Worm (Caenorhabditis elegans) whole organism, young adult: Measurements from ENCODE around the gene ent-4.

ENCODE experiments used
- B0019.2 ChIP-seq: fragments of 200-800 bp; sonication (Bioruptor generic); conservative IDR thresholded peaks from 2 replicates; pipeline ENCODE4 v1.3.6; 2022; ENCODE audit warnings: missing genetic modification reagents, missing genetic modification characterization, missing compliant biosample characterization
- C17E4.6 ChIP-seq: fragments of 200-800 bp; sonication (Bioruptor generic); IDR thresholded peaks from 2 replicates; pipeline ENCODE4 v1.3.6; 2022; ENCODE audit warnings: missing genetic modification reagents, missing genetic modification characterization, missing compliant biosample characterization
- D2030.7 ChIP-seq: fragments of 200-800 bp; sonication (Bioruptor generic); IDR thresholded peaks from 2 replicates; pipeline ENCODE4 v1.3.6; 2022; ENCODE audit warnings: missing genetic modification reagents, missing genetic modification characterization, missing compliant biosample characterization
- F10E7.11 ChIP-seq: sonication (generic microtip); optimal IDR thresholded peaks from 2 replicates; lab custom pipeline; 2017; ENCODE audit warnings: mild to moderate bottlenecking, missing genetic modification characterization, moderate library complexity, missing compliant biosample characterization
- F23B12.7 ChIP-seq: sonication (generic microtip); optimal IDR thresholded peaks from 2 replicates; lab custom pipeline; 2017; ENCODE audit warnings: missing genetic modification characterization, mild to moderate bottlenecking, missing compliant biosample characterization, antibody characterized with exemption, moderate library complexity; ENCODE audit not compliant: insufficient read depth
- F55B11.4 ChIP-seq: sonication (generic microtip); optimal IDR thresholded peaks from 2 replicates; lab custom pipeline; 2016; ENCODE audit warnings: missing compliant biosample characterization, missing genetic modification characterization, borderline replicate concordance; ENCODE audit not compliant: insufficient read depth
- F57A8.1 ChIP-seq: fragments of 200-800 bp; sonication (Bioruptor generic); optimal IDR thresholded peaks from 2 replicates; lab custom pipeline; 2018; ENCODE audit warnings: mild to moderate bottlenecking, missing genetic modification characterization, moderate library complexity, missing compliant biosample characterization
- T07F8.4 ChIP-seq: sonication (generic microtip); optimal IDR thresholded peaks from 2 replicates; lab custom pipeline; 2016; ENCODE audit warnings: mild to moderate bottlenecking, missing genetic modification characterization, moderate library complexity, missing compliant biosample characterization
- Y95B8A.8 ChIP-seq: fragments of 200-800 bp; sonication (Bioruptor generic); IDR thresholded peaks from 2 replicates; pipeline ENCODE4 v1.3.6; 2022; ENCODE audit warnings: missing genetic modification reagents, missing genetic modification characterization, missing compliant biosample characterization
- aptf-2 ChIP-seq: fragments of 200-800 bp; sonication (Bioruptor generic); conservative IDR thresholded peaks from 2 replicates; pipeline ENCODE4 v1.3.6; 2022; ENCODE audit warnings: missing genetic modification reagents, missing genetic modification characterization, missing compliant biosample characterization
- aptf-3 ChIP-seq: fragments of 200-800 bp; sonication (Bioruptor generic); IDR thresholded peaks from 2 replicates; pipeline ENCODE4 v1.3.6; 2022; ENCODE audit warnings: missing genetic modification characterization, missing compliant biosample characterization
- atf-7 ChIP-seq: sonication (generic microtip); optimal IDR thresholded peaks from 2 replicates; lab custom pipeline; 2017; ENCODE audit warnings: mild to moderate bottlenecking, missing genetic modification characterization, missing compliant biosample characterization
- cebp-1 ChIP-seq, 2 experiments: fragments of 200-800 bp in 1 of 2; sonication (Bioruptor generic) in 1 of 2; sonication (generic microtip) in 1 of 2; IDR thresholded peaks in 1 of 2; optimal IDR thresholded peaks in 1 of 2; 2 replicates each; pipeline versions ENCODE4 v1.3.6 to Lab custom; 2017 to 2022; ENCODE audit warnings: missing compliant biosample characterization in 2 of 2, missing genetic modification characterization in 2 of 2, mild to moderate bottlenecking in 1 of 2, missing genetic modification reagents in 1 of 2, moderate library complexity in 1 of 2
- cebp-2 ChIP-seq: fragments of 200-800 bp; sonication (Bioruptor generic); IDR thresholded peaks from 2 replicates; pipeline ENCODE4 v1.3.6; 2022; ENCODE audit warnings: missing genetic modification characterization, missing compliant biosample characterization
- ceh-27 ChIP-seq: fragments of 200-800 bp; sonication (Bioruptor generic); optimal IDR thresholded peaks from 2 replicates; lab custom pipeline; 2018; ENCODE audit warnings: mild to moderate bottlenecking, missing genetic modification characterization, moderate library complexity, missing compliant biosample characterization
- ceh-40 ChIP-seq: fragments of 200-800 bp; sonication (Bioruptor generic); IDR thresholded peaks from 2 replicates; pipeline ENCODE4 v1.3.6; 2022; ENCODE audit warnings: missing genetic modification characterization, missing compliant biosample characterization
- dox-1 ChIP-seq: fragments of 200-800 bp; sonication (Bioruptor generic); IDR thresholded peaks from 2 replicates; pipeline ENCODE4 v1.3.6; 2022; ENCODE audit warnings: missing genetic modification reagents, missing genetic modification characterization, missing compliant biosample characterization
- dpl-1 ChIP-seq: fragments of 150-350 bp; optimal IDR thresholded peaks from 2 replicates; lab custom pipeline; 2014; ENCODE audit warnings: missing biosample characterization, missing genetic modification reagents, missing genetic modification characterization
- egl-44 ChIP-seq: fragments of 200-800 bp; sonication (Bioruptor generic); IDR thresholded peaks from 2 replicates; pipeline ENCODE4 v1.3.6; 2022; ENCODE audit warnings: missing genetic modification reagents, missing genetic modification characterization, missing compliant biosample characterization
- him-1 ChIP-seq: sonication (generic microtip); optimal IDR thresholded peaks from 2 replicates; lab custom pipeline; 2016; ENCODE audit warnings: missing genotype, missing genetic modification reagents, missing genetic modification characterization, missing compliant biosample characterization
- hlh-12 ChIP-seq: sonication (generic microtip); optimal IDR thresholded peaks from 2 replicates; lab custom pipeline; 2016; ENCODE audit warnings: missing genetic modification characterization, missing compliant biosample characterization
- hmg-1.2 ChIP-seq: fragments of 200-800 bp; sonication (Bioruptor generic); IDR thresholded peaks from 2 replicates; pipeline ENCODE4 v1.3.6; 2022; ENCODE audit warnings: missing genetic modification reagents, missing genetic modification characterization, missing compliant biosample characterization
- hrde-1 ChIP-seq: sonication (generic microtip); optimal IDR thresholded peaks from 2 replicates; lab custom pipeline; 2016; ENCODE audit warnings: missing genetic modification characterization, mild to moderate bottlenecking, missing compliant biosample characterization, moderate library complexity, missing genotype, missing genetic modification reagents, borderline replicate concordance
- let-526 ChIP-seq: fragments of 200-800 bp; sonication (Bioruptor generic); IDR thresholded peaks from 2 replicates; pipeline ENCODE4 v1.3.6; 2022; ENCODE audit warnings: missing genetic modification reagents, missing genetic modification characterization, missing compliant biosample characterization
- let-607 ChIP-seq, 2 experiments: fragments of 200-800 bp in 1 of 2; sonication (Bioruptor generic) in 1 of 2; sonication (generic microtip) in 1 of 2; optimal IDR thresholded peaks; 2 replicates each; lab custom pipeline; 2016 to 2018; ENCODE audit warnings: mild to moderate bottlenecking in 2 of 2, missing compliant biosample characterization in 2 of 2, missing genetic modification characterization in 2 of 2, moderate library complexity in 2 of 2, missing genotype in 1 of 2
- lin-35 ChIP-seq, 3 experiments: fragments of 150-350 bp in 2 of 3; sonication (generic microtip) in 1 of 3; optimal IDR thresholded peaks; 2 replicates each; lab custom pipeline; 2014 to 2018; ENCODE audit warnings: missing biosample characterization in 3 of 3, missing genetic modification characterization in 3 of 3, missing genetic modification reagents in 3 of 3
- lir-1 ChIP-seq: fragments of 200-800 bp; sonication (Bioruptor generic); conservative IDR thresholded peaks from 2 replicates; pipeline ENCODE4 v1.3.6; 2022; ENCODE audit warnings: missing genetic modification reagents, missing genetic modification characterization, missing compliant biosample characterization
- lsl-1 ChIP-seq: fragments of 200-800 bp; sonication (Bioruptor generic); optimal IDR thresholded peaks from 2 replicates; lab custom pipeline; 2018; ENCODE audit warnings: mild to moderate bottlenecking, missing genetic modification characterization, moderate library complexity, missing compliant biosample characterization
- lsy-27 ChIP-seq: sonication (generic microtip); optimal IDR thresholded peaks from 2 replicates; lab custom pipeline; 2017; ENCODE audit warnings: missing genetic modification characterization, mild to moderate bottlenecking, missing compliant biosample characterization, antibody characterized with exemption, missing genotype, borderline replicate concordance; ENCODE audit not compliant: insufficient read depth
- madf-3 ChIP-seq: fragments of 200-800 bp; sonication (Bioruptor generic); IDR thresholded peaks from 2 replicates; pipeline ENCODE4 v1.3.6; 2022; ENCODE audit warnings: missing genetic modification reagents, missing genetic modification characterization, missing compliant biosample characterization
- nhr-90 ChIP-seq: sonication (generic microtip); optimal IDR thresholded peaks from 2 replicates; lab custom pipeline; 2016; ENCODE audit warnings: missing genotype, mild to moderate bottlenecking, missing genetic modification characterization, missing compliant biosample characterization
- rcor-1 ChIP-seq: fragments of 200-800 bp; sonication (Bioruptor generic); IDR thresholded peaks from 2 replicates; pipeline ENCODE4 v1.3.6; 2022; ENCODE audit warnings: missing genetic modification reagents, missing genetic modification characterization, missing compliant biosample characterization
- snpc-4 ChIP-seq, 5 experiments: fragments of 150-350 bp in 1 of 5; sonication (generic microtip) in 4 of 5; optimal IDR thresholded peaks; 2 replicates each; lab custom pipeline; 2014 to 2018; ENCODE audit warnings: missing genetic modification characterization in 5 of 5, missing biosample characterization in 3 of 5, antibody characterized with exemption in 2 of 5, mild to moderate bottlenecking in 2 of 5, missing compliant biosample characterization in 2 of 5, missing genotype in 2 of 5, moderate library complexity in 2 of 5, missing genetic modification reagents in 1 of 5
- tbp1 ChIP-seq: fragments of 200-800 bp; sonication (Bioruptor generic); optimal IDR thresholded peaks from 2 replicates; lab custom pipeline; 2018; ENCODE audit warnings: mild to moderate bottlenecking, missing genetic modification characterization, missing compliant biosample characterization
- zim-3 ChIP-seq: sonication (generic microtip); optimal IDR thresholded peaks from 2 replicates; lab custom pipeline; 2017; ENCODE audit warnings: mild to moderate bottlenecking, missing genetic modification characterization, moderate library complexity, missing compliant biosample characterization
- ztf-28 ChIP-seq: fragments of 200-800 bp; sonication (Bioruptor generic); IDR thresholded peaks from 2 replicates; pipeline ENCODE4 v1.3.6; 2022; ENCODE audit warnings: missing genetic modification reagents, missing genetic modification characterization, missing compliant biosample characterization

Gene ent-4

DNA sequence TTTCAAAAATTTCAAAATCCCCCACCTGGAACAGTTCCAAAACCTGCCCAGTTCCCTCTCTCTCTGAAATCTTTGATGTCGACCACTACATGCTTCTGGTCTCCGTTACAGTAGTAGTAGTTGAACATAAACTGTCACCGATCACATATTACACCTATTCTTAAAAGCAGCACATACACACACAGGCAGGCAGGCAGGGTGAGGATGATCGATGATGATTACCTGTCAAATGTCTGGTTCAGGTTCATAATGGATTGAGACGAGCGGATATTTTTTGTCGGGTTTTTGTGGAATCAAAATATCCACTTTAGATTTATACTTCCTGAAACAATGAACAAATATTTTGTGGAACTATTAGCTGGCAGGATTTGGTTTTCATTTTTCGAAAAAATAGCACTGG lies 32.8 kb upstream of the ent-4 start:
- no peak for TF ChIP-seq dox-1
- TF ChIP-seq F57A8.1 (GFP tag; lab: Kevin White, UChicago) = no peak
- no peak for TF ChIP-seq hrde-1 (tag; lab: Kevin White, UChicago)
- TF ChIP-seq hlh-12 (tag; lab: Kevin White, UChicago) = no peak
- TF ChIP-seq, all 124 proteins: peak for 0

DNA sequence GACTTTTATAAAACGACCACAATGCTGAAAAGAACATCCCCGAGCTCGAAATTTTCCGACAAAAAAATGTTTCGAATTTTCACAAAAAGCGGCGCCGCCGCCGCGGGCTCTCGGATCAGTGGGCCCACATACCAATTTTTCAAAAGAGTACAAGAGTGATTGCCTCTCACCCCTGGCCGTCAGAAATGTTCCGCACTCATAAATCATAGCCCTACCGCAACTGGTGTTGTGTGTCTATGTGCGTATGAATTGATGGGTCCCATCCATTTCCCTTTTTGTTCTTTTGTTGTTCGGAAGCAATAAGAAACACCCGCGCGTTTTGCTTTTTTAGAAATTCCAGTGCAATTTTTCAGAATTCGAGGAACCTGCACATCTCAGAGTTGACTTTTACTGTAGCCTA lies 32.1 kb upstream of the ent-4 start:
- no peak for TF ChIP-seq lin-35 (GFP tag; optimal IDR thresholded peaks at IDR 0.05; lab: Kevin White, UChicago)
- TF ChIP-seq cebp-2 (GFP tag; lab: Robert Waterston, UW) = 0 out of 2 replicates have a peak, but pooled peaks have one; percentile 12
- TF ChIP-seq cebp-1 (GFP tag; IDR thresholded peaks at IDR 0.05; lab: Robert Waterston, UW) = no peak
- no peak for TF ChIP-seq cebp-1 (tag; optimal IDR thresholded peaks at IDR 0.05; lab: Kevin White, UChicago)
- TF ChIP-seq B0019.2 = no peak
- no peak for TF ChIP-seq zim-3 (tag; lab: Kevin White, UChicago)
- TF ChIP-seq F10E7.11 (tag; lab: Kevin White, UChicago) = no peak

DNA sequence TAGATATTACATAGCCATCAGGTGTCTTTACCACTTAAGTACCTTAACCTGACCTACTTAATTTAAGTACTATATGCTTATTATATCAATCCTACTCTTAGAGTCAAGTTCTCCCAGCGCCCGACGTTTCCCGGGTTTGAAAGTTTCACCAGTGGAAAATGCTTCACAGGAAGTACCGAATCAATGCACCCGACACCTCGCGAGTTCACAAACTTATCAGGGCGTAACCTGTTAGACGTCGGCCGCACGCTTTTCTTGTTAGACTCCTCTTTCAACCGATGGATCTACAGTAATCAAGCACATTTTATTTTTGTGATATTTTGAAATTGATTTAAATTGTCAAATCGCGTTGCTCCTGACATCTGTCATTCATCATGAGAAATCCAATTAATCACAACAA lies 31.4 kb upstream of the ent-4 start:
- TF ChIP-seq egl-44 (GFP tag; lab: Robert Waterston, UW) (no peak), lsy-27 (tag; lab: Kevin White, UChicago) (no peak), snpc-4 (GFP tag; optimal IDR thresholded peaks at IDR 0.05; lab: Kevin White, UChicago) (no peak), snpc-4 (tag; optimal IDR thresholded peaks at IDR 0.05; lab: Kevin White, UChicago) (peak in 2 of 4 experiments; percentile 54 to 67)

DNA sequence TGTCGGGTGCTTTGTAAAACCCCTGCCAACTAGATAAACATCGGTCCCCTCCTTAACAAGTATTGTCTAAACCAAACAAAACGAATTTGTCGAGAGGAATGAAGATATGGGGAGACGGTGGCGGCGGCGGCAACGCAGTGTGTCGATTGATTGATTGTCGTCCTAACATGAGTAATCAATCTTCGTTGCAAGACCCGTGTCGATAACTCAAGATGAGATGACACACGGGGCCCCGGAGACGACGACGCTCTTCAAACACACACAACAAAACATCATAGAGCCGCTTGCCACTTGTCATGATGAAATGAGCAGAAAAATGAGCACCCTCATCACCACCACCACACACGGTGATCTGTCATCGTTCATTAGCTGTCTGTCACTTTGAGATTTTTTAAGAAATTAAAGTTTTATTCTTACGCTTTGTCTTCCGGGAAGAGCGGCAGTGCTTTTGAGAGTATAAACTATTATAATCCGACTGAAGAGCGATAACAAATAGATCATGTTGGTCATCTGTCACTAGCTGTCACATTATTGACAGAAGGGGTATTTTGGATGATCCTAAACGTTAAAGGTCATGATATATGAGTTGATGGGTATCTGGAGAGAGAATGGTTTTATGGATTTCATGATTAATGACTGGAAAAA lies 30.9 kb upstream of the ent-4 start:
- TF ChIP-seq snpc-4 (GFP tag; optimal IDR thresholded peaks at IDR 0.05; lab: Kevin White, UChicago) (no peak), snpc-4 (tag; optimal IDR thresholded peaks at IDR 0.05; lab: Kevin White, UChicago) (peak in 1 of 4 experiments; percentile 8), C17E4.6 (GFP tag; lab: Robert Waterston, UW) (no peak)

DNA sequence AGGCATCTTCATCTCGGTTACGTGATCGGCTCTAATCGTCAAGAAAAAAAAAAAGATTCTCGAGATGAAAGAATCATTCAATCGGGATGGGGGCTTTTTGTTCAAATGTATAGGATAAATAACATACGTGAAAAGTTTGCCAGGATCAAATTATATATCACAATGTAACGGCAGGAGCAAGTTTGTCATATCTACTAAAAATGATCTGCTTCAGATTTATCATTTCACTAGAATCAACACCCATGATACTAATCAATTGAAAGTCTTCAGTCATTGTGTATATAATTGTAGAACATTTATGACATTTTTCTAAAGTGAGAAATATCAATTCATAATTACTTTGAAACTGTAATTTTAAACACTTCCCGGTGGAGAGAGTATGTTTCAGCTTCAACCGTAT lies 29.8 kb upstream of the ent-4 start:
- TF ChIP-seq lir-1 (no peak), aptf-2 (GFP tag; lab: Robert Waterston, UW) (no peak), Y95B8A.8 (no peak), rcor-1 (GFP tag; lab: Robert Waterston, UW) (no peak), T07F8.4 (tag; lab: Kevin White, UChicago) (no peak), lsy-27 (tag; lab: Kevin White, UChicago) (no peak), D2030.7 (GFP tag; lab: Robert Waterston, UW) (no peak), cebp-2 (GFP tag; lab: Robert Waterston, UW) (no peak), dpl-1 (GFP tag; lab: Kevin White, UChicago) (no peak), nhr-90 (tag; lab: Kevin White, UChicago) (no peak), ceh-40 (GFP tag; lab: Robert Waterston, UW) (no peak), let-526 (GFP tag; lab: Robert Waterston, UW) (no peak)

DNA sequence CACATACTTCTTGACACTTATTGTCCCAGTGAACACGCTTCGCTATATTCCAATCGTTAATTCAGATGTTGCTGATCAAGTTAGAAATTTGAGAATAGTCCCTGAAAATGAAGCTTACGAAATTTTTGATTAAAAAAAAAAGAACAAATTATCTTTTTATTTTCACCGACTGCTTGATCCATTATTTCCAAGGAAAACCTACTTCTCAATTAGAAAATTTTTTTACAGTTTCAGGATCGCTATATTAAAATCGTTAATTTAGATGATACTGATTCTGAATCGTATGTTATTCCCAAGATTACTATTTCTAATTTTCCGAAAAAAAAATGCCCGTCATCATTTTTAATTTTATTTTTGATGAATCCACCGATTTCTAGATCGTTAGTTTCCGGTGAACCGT lies 28.1 kb upstream of the ent-4 start, which contains the start of gene T23G4.127:
T23G4.127 (minus strand) TSS at position 101 of the 400 bp plus-strand sequence.
- no peak for TF ChIP-seq F23B12.7 (tag; lab: Kevin White, UChicago)
- TF ChIP-seq tbp1 (GFP tag; lab: Kevin White, UChicago) = no peak
- TF ChIP-seq let-607 (tag; optimal IDR thresholded peaks at IDR 0.05; lab: Kevin White, UChicago) = no peak
- no peak for TF ChIP-seq madf-3 (GFP tag; lab: Robert Waterston, UW)
- no peak for TF ChIP-seq hlh-12 (tag; lab: Kevin White, UChicago)
- TF ChIP-seq lsl-1 = no peak
- TF ChIP-seq him-1 (tag; lab: Kevin White, UChicago) = no peak
- TF ChIP-seq dpl-1 (GFP tag; lab: Kevin White, UChicago) = no peak
- no peak for TF ChIP-seq aptf-3 (GFP tag; lab: Robert Waterston, UW)
- no peak for TF ChIP-seq F55B11.4 (tag; lab: Kevin White, UChicago)
- no peak for TF ChIP-seq hmg-1.2 (GFP tag; lab: Robert Waterston, UW)
- no peak for TF ChIP-seq ztf-28 (GFP tag; lab: Robert Waterston, UW)
- TF ChIP-seq ceh-27 (GFP tag; lab: Kevin White, UChicago) = no peak
- no peak for TF ChIP-seq snpc-4 (GFP tag; optimal IDR thresholded peaks at IDR 0.05; lab: Kevin White, UChicago)
- TF ChIP-seq snpc-4 (tag; optimal IDR thresholded peaks at IDR 0.05; lab: Kevin White, UChicago) = no peak
- no peak for TF ChIP-seq atf-7
